ENCODE assay signal across 1 fruit fly cellular context in the genomic region with DNA sequence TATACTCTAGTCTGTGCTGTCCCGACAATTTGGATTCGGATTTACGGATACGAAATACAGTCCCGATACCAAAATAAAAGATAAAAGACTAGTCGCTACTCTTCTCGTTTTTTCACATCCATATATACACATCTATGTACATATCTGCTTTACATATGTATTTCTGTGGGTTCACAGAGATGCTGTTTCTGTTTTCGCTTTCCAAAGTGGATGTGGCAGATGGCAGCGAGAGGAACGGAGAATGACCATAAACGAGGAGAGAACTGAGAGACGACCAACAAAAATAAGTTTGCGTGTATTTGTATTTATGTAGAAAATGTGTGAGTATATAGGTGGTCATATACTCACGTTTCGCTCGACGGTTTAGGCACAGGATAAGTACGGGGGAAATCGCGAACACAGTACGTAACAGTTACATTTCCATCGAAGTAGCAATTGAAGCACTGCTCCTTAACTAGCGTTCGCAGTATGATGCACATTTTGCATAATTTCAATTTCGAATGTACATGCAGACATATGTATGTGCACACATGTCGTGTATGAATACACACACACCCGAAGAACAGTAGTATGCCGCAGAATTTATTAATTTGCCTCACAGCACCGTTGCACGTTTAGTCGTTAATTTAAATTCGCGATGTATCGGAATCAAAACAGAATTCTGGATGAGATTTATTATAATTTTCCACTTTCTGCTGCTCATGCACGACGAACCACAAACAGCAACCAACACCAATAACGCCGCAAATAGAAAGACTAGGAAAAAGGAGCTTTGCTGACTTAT.
TF ChIP-seq lines count a peak whose summit lies in the region.

A gene (minus strand): TSS at position 760 of the 784 bp plus-strand sequence.

TF ChIP-seq in whole organism, embryonic, 481 proteins besides CTCF, POLR2A, EP300 and RAD21 (continued from another document):
- TF ChIP-seq CG11093 (GFP tag; IDR thresholded peaks at IDR 0.05; lab: Robert Waterston, UW) (no peak), pfk (GFP tag; optimal IDR thresholded peaks at IDR 0.05; lab: Kevin White, UChicago) (peak; percentile 47), MESR4 (GFP tag; optimal IDR thresholded peaks at IDR 0.05; lab: Kevin White, UChicago) (no peak), Med (GFP tag; lab: Kevin White, UChicago) (peak; percentile 57), pho (GFP tag; optimal IDR thresholded peaks at IDR 0.05; lab: Kevin White, UChicago) (peak; percentile 8), ewg (GFP tag; optimal IDR thresholded peaks at IDR 0.05; lab: Kevin White, UChicago) (no peak), lbe (GFP tag; optimal IDR thresholded peaks at IDR 0.05; lab: Kevin White, UChicago) (peak; percentile 22), Pdp1 (GFP tag; optimal IDR thresholded peaks at IDR 0.05; lab: Kevin White, UChicago) (peak in 1 of 2 experiments; percentile 42), CG14014 (GFP tag; IDR thresholded peaks at IDR 0.05; lab: Robert Waterston, UW) (peak; percentile 11; the same call in 1 of the 2 replicates), CG4424 (GFP tag; optimal IDR thresholded peaks at IDR 0.05; lab: Kevin White, UChicago) (no peak), CG10274 (GFP tag; optimal IDR thresholded peaks at IDR 0.05; lab: Kevin White, UChicago) (no peak), CG4360 (GFP tag; IDR thresholded peaks at IDR 0.05; lab: Robert Waterston, UW) (no peak), D19B (GFP tag; optimal IDR thresholded peaks at IDR 0.05; lab: Kevin White, UChicago) (peak; percentile 27), CG8281 (tag; optimal IDR thresholded peaks at IDR 0.05; lab: Kevin White, UChicago) (no peak), CG15479 (GFP tag; optimal IDR thresholded peaks at IDR 0.05; lab: Kevin White, UChicago) (peak; percentile 34), CG2678 (tag; optimal IDR thresholded peaks at IDR 0.05; lab: Kevin White, UChicago) (no peak), CG11398 (GFP tag; optimal IDR thresholded peaks at IDR 0.05; lab: Kevin White, UChicago) (peak; percentile 14), CG34224 (GFP tag; IDR thresholded peaks at IDR 0.05; lab: Robert Waterston, UW; ENCODE audit: partially characterized antibody) (peak; percentile 48; the same call in 1 of the 3 replicates), Asciz (GFP tag; optimal IDR thresholded peaks at IDR 0.05; lab: Kevin White, UChicago) (no peak), CG7928 (GFP tag; optimal IDR thresholded peaks at IDR 0.05; lab: Kevin White, UChicago) (no peak), CG1603 (tag; optimal IDR thresholded peaks at IDR 0.05; lab: Kevin White, UChicago) (no peak), nerfin-1 (tag; optimal IDR thresholded peaks at IDR 0.05; lab: Kevin White, UChicago) (peak; percentile 1), twi (tag; optimal IDR thresholded peaks at IDR 0.05; lab: Kevin White, UChicago) (peak; percentile 60), CG34376 (GFP tag; optimal IDR thresholded peaks at IDR 0.05; lab: Kevin White, UChicago) (peak; percentile 66), D19A (tag; optimal IDR thresholded peaks at IDR 0.05; lab: Kevin White, UChicago) (peak; percentile 77), Hand (GFP tag; optimal IDR thresholded peaks at IDR 0.05; lab: Kevin White, UChicago) (peak; percentile 8), Nf-YC (tag; optimal IDR thresholded peaks at IDR 0.05; lab: Kevin White, UChicago) (peak; percentile 1), zen (tag; optimal IDR thresholded peaks at IDR 0.05; lab: Kevin White, UChicago) (no peak), cg (GFP tag; optimal IDR thresholded peaks at IDR 0.05; lab: Kevin White, UChicago) (peak; percentile 88), CG2199 (GFP tag; IDR thresholded peaks at IDR 0.05; lab: Robert Waterston, UW) (peak; percentile 62; the same call in 1 of the 3 replicates), CG3407 (GFP tag; optimal IDR thresholded peaks at IDR 0.05; lab: Kevin White, UChicago) (no peak), CG15514 (GFP tag; optimal IDR thresholded peaks at IDR 0.05; lab: Kevin White, UChicago) (no peak), lola (GFP tag; optimal IDR thresholded peaks at IDR 0.05; lab: Kevin White, UChicago) (peak in 1 of 3 experiments; percentile 2), CG12769 (tag; optimal IDR thresholded peaks at IDR 0.05; lab: Kevin White, UChicago) (peak; percentile 45), CG15073 (GFP tag; optimal IDR thresholded peaks at IDR 0.05; lab: Kevin White, UChicago) (no peak), Gsc (GFP tag; IDR thresholded peaks at IDR 0.05; lab: Robert Waterston, UW) (no peak), dimm (GFP tag; IDR thresholded peaks at IDR 0.05; lab: Robert Waterston, UW) (no peak), Ada2b (GFP tag; IDR thresholded peaks at IDR 0.05; lab: Robert Waterston, UW) (no peak), Meics (GFP tag; optimal IDR thresholded peaks at IDR 0.05; lab: Kevin White, UChicago) (no peak), CG11504 (tag; optimal IDR thresholded peaks at IDR 0.05; lab: Kevin White, UChicago) (no peak), row (GFP tag; IDR thresholded peaks at IDR 0.05; lab: Robert Waterston, UW) (peak; percentile 51; the same call in 2 of the 3 replicates), Lhr (GFP tag; optimal IDR thresholded peaks at IDR 0.05; lab: Kevin White, UChicago) (no peak), gfzf (GFP tag; optimal IDR thresholded peaks at IDR 0.05; lab: Kevin White, UChicago) (no peak), bsh (GFP tag; optimal IDR thresholded peaks at IDR 0.05; lab: Kevin White, UChicago) (peak in 1 of 2 experiments; percentile 1), bbx (GFP tag; IDR thresholded peaks at IDR 0.05; lab: Robert Waterston, UW; ENCODE audit: partially characterized antibody) (0 out of 2 replicates have a peak, but pooled peaks have one; percentile 7), CG5180 (GFP tag; optimal IDR thresholded peaks at IDR 0.05; lab: Kevin White, UChicago) (peak; percentile 66), nom (GFP tag; optimal IDR thresholded peaks at IDR 0.05; lab: Kevin White, UChicago) (peak; percentile 10), CG14667 (GFP tag; IDR thresholded peaks at IDR 0.05; lab: Robert Waterston, UW) (no peak), ci (GFP tag; IDR thresholded peaks at IDR 0.05; lab: Robert Waterston, UW) (no peak; the same call in 2 of the 3 replicates), YL-1 (GFP tag; optimal IDR thresholded peaks at IDR 0.05; lab: Kevin White, UChicago) (peak; percentile 35)
TF ChIP-seq in whole organism, embryonic: peak in this region for 33.
